Worm (Caenorhabditis elegans) whole organism, L4 larva: ENCODE data around the gene Y66A7A.7.

ENCODE experiments used
- ceh-82 ChIP-seq: sonication (generic microtip); optimal IDR thresholded peaks from 2 replicates; lab custom pipeline; 2017; ENCODE audit warnings: missing biosample characterization, missing genetic modification characterization
- lsy-2 ChIP-seq, 2 experiments: fragments of 150-350 bp in 1 of 2; sonication (generic microtip) in 1 of 2; optimal IDR thresholded peaks; 2 replicates each; lab custom pipeline; 2014 to 2017; ENCODE audit warnings: missing biosample characterization in 2 of 2, missing genetic modification characterization in 2 of 2
- nhr-76 ChIP-seq: fragments of 150-350 bp; optimal IDR thresholded peaks from 2 replicates; lab custom pipeline; 2014; ENCODE audit warnings: missing biosample characterization, missing genetic modification characterization
- pqm-1 ChIP-seq: sonication (generic microtip); optimal IDR thresholded peaks from 2 replicates; lab custom pipeline; 2017; ENCODE audit warnings: missing biosample characterization, missing genetic modification characterization
- unc-130 ChIP-seq: sonication (generic microtip); optimal IDR thresholded peaks from 2 replicates; lab custom pipeline; 2016; ENCODE audit warnings: missing genetic modification reagents, missing genetic modification characterization, missing compliant biosample characterization

ce11 chrIII:11632376-11632775, 3.1 kb upstream of the Y66A7A.7 start:
- no peak for TF ChIP-seq lsy-2 (tag; optimal IDR thresholded peaks at IDR 0.05; lab: Kevin White, UChicago)
- no peak for TF ChIP-seq pqm-1 (tag; lab: Kevin White, UChicago)
- no peak for TF ChIP-seq nhr-76 (tag; lab: Kevin White, UChicago)
- no peak for TF ChIP-seq unc-130 (GFP tag; lab: Kevin White, UChicago)
- TF ChIP-seq ceh-82 = no peak
